Worm (Caenorhabditis elegans): ENCODE results near the gene C49C3.10.

C49C3.10 gene

DNA sequence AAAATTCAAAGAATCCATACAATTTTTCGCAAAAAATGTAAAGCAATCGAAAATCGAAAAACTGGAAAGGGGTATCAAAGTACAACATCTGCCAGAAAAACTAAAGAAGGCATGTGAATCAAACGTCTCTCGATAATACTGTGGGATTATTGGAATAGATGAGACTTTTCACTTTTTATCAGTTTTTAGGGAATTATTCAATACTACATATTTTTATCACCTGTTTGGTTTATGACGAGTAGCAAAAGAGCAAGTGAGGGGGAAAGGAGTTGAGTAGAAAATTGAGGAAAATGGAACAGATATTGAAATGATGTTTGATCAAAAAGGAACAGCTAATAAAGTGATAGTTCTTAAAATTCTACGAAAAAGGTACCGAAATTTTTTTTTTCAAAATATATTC, 45.7 kb downstream of the C49C3.10 start:
- TF ChIP-seq elt-2 (tag; optimal IDR thresholded peaks at IDR 0.05) (peak; percentile 41), nhr-90 (tag; optimal IDR thresholded peaks at IDR 0.05; ENCODE audit: poor library complexity) (no peak)

DNA sequence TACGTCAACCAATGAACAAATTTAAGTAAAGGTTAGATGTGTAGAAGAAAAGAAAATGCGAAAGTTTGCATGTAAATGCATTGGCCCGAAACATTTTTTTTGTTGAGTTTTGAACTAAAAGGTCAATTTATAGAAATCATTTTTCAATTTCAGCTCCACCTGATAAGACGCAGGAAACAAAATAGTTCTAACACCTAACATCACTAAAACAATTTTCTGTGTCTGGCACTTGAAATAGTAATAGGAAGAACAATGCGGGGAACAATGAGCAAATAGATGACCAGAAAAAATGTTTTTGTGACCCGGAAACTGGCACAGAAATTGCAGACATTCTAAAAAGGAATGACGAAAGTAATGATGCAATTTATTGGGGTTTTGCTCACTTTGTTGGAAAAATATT, 46.4 kb downstream of the C49C3.10 start:
- TF ChIP-seq elt-2 (tag; optimal IDR thresholded peaks at IDR 0.05) (peak; percentile 9), lin-35 (GFP tag; optimal IDR thresholded peaks at IDR 0.05) (peak in 1 of 2 experiments; percentile 21), aly-2 (tag; optimal IDR thresholded peaks at IDR 0.05) (no peak), nhr-85 (tag) (no peak), mef-2 (tag; optimal IDR thresholded peaks at IDR 0.05) (no peak), lir-3 (tag; optimal IDR thresholded peaks at IDR 0.05; ENCODE audit: poor library complexity) (no peak), snu-23 (GFP tag; optimal IDR thresholded peaks at IDR 0.05) (no peak)

DNA sequence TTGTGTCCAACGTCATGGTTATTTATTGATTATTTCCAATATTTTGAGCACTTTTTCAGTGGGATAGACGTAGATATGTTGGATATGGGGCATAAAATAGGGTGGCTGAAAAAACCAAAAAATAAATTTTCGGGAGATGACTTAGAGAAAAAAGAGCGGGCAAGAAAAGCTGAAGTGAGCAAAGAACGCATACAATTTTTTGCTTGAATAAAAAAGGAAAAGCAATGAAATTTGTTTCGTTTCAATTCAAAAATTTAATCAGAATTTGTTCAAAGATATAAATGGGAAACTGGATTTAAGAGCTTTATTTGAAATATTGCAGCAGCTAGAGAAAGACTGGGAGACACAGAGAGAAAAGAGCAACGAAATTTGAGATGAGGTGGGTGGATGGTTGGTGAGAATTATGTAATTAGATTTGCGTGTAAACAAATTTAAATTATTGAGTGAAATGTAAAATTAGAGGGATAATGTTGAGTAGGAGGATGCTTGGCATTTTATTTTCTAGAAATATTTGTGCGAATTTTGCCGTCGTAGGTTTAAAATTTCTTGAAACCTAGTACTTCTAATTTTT, 47.1 kb downstream of the C49C3.10 start, which contains the start of the genes T28F3.11 and slc-17.4:
Gene T28F3.11, minus strand, starts transcription at position 51 of the 571 bp plus-strand sequence.
Gene slc-17.4, minus strand, starts transcription at position 105 of the 571 bp plus-strand sequence.
- TF ChIP-seq lin-14 (GFP tag; optimal IDR thresholded peaks at IDR 0.05) (peak; percentile 43), ama-1 (optimal IDR thresholded peaks at IDR 0.05) (no peak)

DNA sequence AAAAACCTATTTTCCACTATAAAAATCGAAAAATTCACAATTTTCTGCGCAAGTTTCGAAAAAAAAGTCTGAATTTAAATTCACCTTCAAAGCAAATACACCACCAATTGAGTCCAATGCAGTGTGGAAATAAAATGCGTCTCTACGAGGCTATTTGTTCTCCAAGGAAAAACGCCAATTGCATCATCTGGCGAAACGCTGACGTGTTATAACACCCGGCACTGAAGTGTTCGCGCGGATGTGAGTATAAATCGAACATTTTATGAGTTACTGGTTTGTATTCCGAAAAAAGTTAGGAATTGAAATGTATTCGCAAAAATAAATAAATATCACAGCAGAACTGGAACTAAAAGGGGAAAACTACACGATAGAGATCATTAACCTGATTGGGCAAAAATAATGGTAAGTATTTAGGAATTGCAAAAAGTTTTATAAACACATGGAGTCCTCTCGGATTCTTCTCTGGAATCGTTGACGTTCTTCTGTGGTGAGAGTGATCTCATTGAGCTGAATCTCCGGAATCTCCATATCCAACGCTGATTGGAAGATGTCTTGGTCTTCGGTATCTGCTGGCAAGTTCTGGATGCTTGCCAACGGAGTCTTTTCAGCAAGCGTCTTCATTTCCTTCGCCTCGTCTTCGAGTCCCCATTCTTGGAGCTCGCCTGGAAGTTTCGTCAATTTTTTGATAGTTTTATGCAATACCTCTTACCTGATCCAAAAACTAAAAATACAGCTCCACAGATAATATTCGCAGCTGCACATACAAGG, 50.7 kb downstream of the C49C3.10 start, which contains the start of gene zipt-7.1:
Gene zipt-7.1, minus strand, starts transcription at position 232 of the 768 bp plus-strand sequence.
- TF ChIP-seq nhr-76 (tag; optimal IDR thresholded peaks at IDR 0.05) (no peak), xbp-1 (tag; optimal IDR thresholded peaks at IDR 0.05) (peak; percentile 58), efl-1 (optimal IDR thresholded peaks at IDR 0.05) (no peak), efl-1 (GFP tag; optimal IDR thresholded peaks at IDR 0.05 in 1 of 2) (peak in 1 of 2 experiments; percentile 57)
